Worm (Caenorhabditis elegans): ENCODE data around the gene coq-8.

ce11 chrIII:4826606-4827005 is 36.6 kb upstream of the coq-8 start, which contains the start of gene F26A1.3:
- TF ChIP-seq flt-1 (GFP tag; IDR thresholded peaks at IDR 0.05): no peak
- no peak for TF ChIP-seq med-1 (GFP tag; optimal IDR thresholded peaks at IDR 0.05; ENCODE audit: insufficient read depth)
- no peak for TF ChIP-seq klf-2 (GFP tag; conservative IDR thresholded peaks at IDR 0.05)
- TF ChIP-seq ztf-23 (GFP tag; IDR thresholded peaks at IDR 0.05): no peak
